Fruit fly (Drosophila melanogaster) whole organism, embryonic: ENCODE measurements around the gene CG1172.

ENCODE experiments used
- Atf3 ChIP-seq: fragments of 200-800 bp; sonication (Bioruptor generic); optimal IDR thresholded peaks from 3 replicates; lab custom pipeline; 2016; ENCODE audit warnings: missing biosample characterization, missing genetic modification characterization
- CG14441 ChIP-seq: fragments of 200-800 bp; sonication (Bioruptor generic); IDR thresholded peaks from 2 replicates; pipeline ENCODE4 v1.3.6; 2022; ENCODE audit warnings: missing biosample characterization, missing genetic modification characterization
- CG15011 ChIP-seq: fragments of 200-800 bp; sonication (Bioruptor generic); optimal IDR thresholded peaks from 3 replicates; lab custom pipeline; 2018; ENCODE audit warnings: missing biosample characterization, mild to moderate bottlenecking, missing genetic modification characterization
- CG1529 ChIP-seq: fragments of 200-800 bp; sonication (Bioruptor generic); optimal IDR thresholded peaks from 3 replicates; lab custom pipeline; 2018; ENCODE audit warnings: missing biosample characterization, missing genetic modification characterization
- CG15601 ChIP-seq: fragments of 200-800 bp; sonication (Bioruptor generic); optimal IDR thresholded peaks from 3 replicates; lab custom pipeline; 2019; ENCODE audit warnings: missing biosample characterization, mild to moderate bottlenecking, missing genetic modification characterization, moderate library complexity
- CG2120 ChIP-seq: fragments of 200-800 bp; sonication (Bioruptor generic); optimal IDR thresholded peaks from 3 replicates; lab custom pipeline; 2016; ENCODE audit warnings: missing biosample characterization, missing genetic modification characterization
- CG2202 ChIP-seq: fragments of 200-800 bp; sonication (Bioruptor generic); optimal IDR thresholded peaks from 2 replicates; lab custom pipeline; 2018; ENCODE audit warnings: missing biosample characterization, mild to moderate bottlenecking, missing genetic modification characterization
- CG3065 ChIP-seq: fragments of 200-800 bp; sonication (Bioruptor generic); optimal IDR thresholded peaks from 2 replicates; lab custom pipeline; 2016; ENCODE audit warnings: missing biosample characterization, missing genetic modification characterization
- CG32767 ChIP-seq: fragments of 200-800 bp; sonication (Bioruptor generic); IDR thresholded peaks from 2 replicates; pipeline ENCODE4 v1.3.6; 2022; ENCODE audit warnings: missing biosample characterization, missing genetic modification characterization
- CG34224 ChIP-seq: fragments of 200-800 bp; sonication (Bioruptor generic); IDR thresholded peaks from 3 replicates; pipeline ENCODE4 v1.3.6; 2022; ENCODE audit warnings: missing biosample characterization, missing genetic modification characterization; ENCODE audit not compliant: partially characterized antibody
- CG3995 ChIP-seq: fragments of 200-800 bp; sonication (Bioruptor generic); optimal IDR thresholded peaks from 3 replicates; lab custom pipeline; 2016; ENCODE audit warnings: missing biosample characterization, missing genetic modification characterization
- CG42726 ChIP-seq: fragments of 200-800 bp; sonication (Bioruptor generic); IDR thresholded peaks from 2 replicates; pipeline ENCODE4 v1.3.6; 2022; ENCODE audit warnings: missing biosample characterization, missing genetic modification characterization; ENCODE audit not compliant: partially characterized antibody
- CG4282 ChIP-seq: fragments of 200-800 bp; sonication (Bioruptor generic); optimal IDR thresholded peaks from 2 replicates; lab custom pipeline; 2016; ENCODE audit warnings: missing biosample characterization, missing genetic modification characterization
- CG6254 ChIP-seq: fragments of 200-800 bp; sonication (Bioruptor generic); optimal IDR thresholded peaks from 3 replicates; lab custom pipeline; 2017; ENCODE audit warnings: mild to moderate bottlenecking, missing biosample characterization, missing genetic modification reagents, missing genetic modification characterization
- CG7271 ChIP-seq: fragments of 200-800 bp; sonication (Bioruptor generic); optimal IDR thresholded peaks from 2 replicates; lab custom pipeline; 2018; ENCODE audit warnings: missing biosample characterization, mild to moderate bottlenecking, missing genetic modification characterization, moderate library complexity
- CG7745 ChIP-seq: fragments of 200-800 bp; sonication (Bioruptor generic); optimal IDR thresholded peaks from 2 replicates; lab custom pipeline; 2018; ENCODE audit warnings: missing biosample characterization, mild to moderate bottlenecking, missing genetic modification characterization, moderate library complexity
- CG7928 ChIP-seq: fragments of 200-800 bp; sonication (Bioruptor generic); optimal IDR thresholded peaks from 2 replicates; lab custom pipeline; 2017; ENCODE audit warnings: missing biosample characterization, mild to moderate bottlenecking, missing genetic modification characterization
- CG9817 ChIP-seq: fragments of 200-800 bp; sonication (Bioruptor generic); optimal IDR thresholded peaks from 2 replicates; lab custom pipeline; 2018; ENCODE audit warnings: missing biosample characterization, mild to moderate bottlenecking, missing genetic modification characterization, moderate library complexity
- Dbx ChIP-seq: fragments of 200-800 bp; sonication (Bioruptor generic); IDR thresholded peaks from 3 replicates; pipeline ENCODE4 v1.3.6; 2022; ENCODE audit warnings: missing biosample characterization, missing genetic modification characterization
- HLH3B ChIP-seq: fragments of 200-800 bp; sonication (Bioruptor generic); IDR thresholded peaks from 2 replicates; pipeline ENCODE4 v1.3.6; 2022; ENCODE audit warnings: missing biosample characterization, missing genetic modification characterization
- Mrtf ChIP-seq: fragments of 200-800 bp; sonication (Bioruptor generic); IDR thresholded peaks from 3 replicates; pipeline ENCODE4 v1.3.6; 2022; ENCODE audit warnings: missing biosample characterization, missing genetic modification characterization
- Neu2 ChIP-seq: fragments of 200-800 bp; sonication (Bioruptor generic); optimal IDR thresholded peaks from 3 replicates; lab custom pipeline; 2016; ENCODE audit warnings: missing biosample characterization, missing genetic modification characterization, borderline replicate concordance
- Six4 ChIP-seq: fragments of 200-800 bp; sonication (Bioruptor generic); optimal IDR thresholded peaks from 2 replicates; lab custom pipeline; 2016; ENCODE audit warnings: missing biosample characterization, missing genetic modification characterization
- Sry-δ ChIP-seq: fragments of 200-800 bp; sonication (Bioruptor generic); optimal IDR thresholded peaks from 2 replicates; lab custom pipeline; 2016; ENCODE audit warnings: missing biosample characterization, missing genetic modification characterization
- Trl ChIP-seq, 3 experiments: fragments of >200 bp in 2 of 3; fragments of 200-800 bp in 1 of 3; sonication (Bioruptor generic) in 1 of 3; optimal IDR thresholded peaks; 2 replicates in 1 of 3; 3 replicates in 2 of 3; lab custom pipeline; 2016 to 2017; ENCODE audit warnings: missing biosample characterization in 1 of 3, missing genetic modification characterization in 1 of 3
- abd-A ChIP-seq: fragments of 200-800 bp; sonication (Bioruptor generic); optimal IDR thresholded peaks from 3 replicates; lab custom pipeline; 2019; ENCODE audit warnings: missing biosample characterization, mild to moderate bottlenecking, missing genetic modification characterization, moderate library complexity
- al ChIP-seq: fragments of 200-800 bp; sonication (Bioruptor generic); IDR thresholded peaks from 2 replicates; pipeline ENCODE4 v1.3.6; 2022; ENCODE audit warnings: missing biosample characterization, missing genetic modification characterization
- ash1 ChIP-seq: fragments of 200-800 bp; sonication (Bioruptor generic); optimal IDR thresholded peaks from 2 replicates; lab custom pipeline; 2018; ENCODE audit warnings: missing biosample characterization, mild to moderate bottlenecking, missing genetic modification characterization
- ato ChIP-seq: fragments of 200-800 bp; sonication (Bioruptor generic); IDR thresholded peaks from 2 replicates; pipeline ENCODE4 v1.3.6; 2022; ENCODE audit warnings: missing biosample characterization, missing genetic modification characterization; ENCODE audit not compliant: partially characterized antibody
- br ChIP-seq: fragments of >200 bp; optimal IDR thresholded peaks from 2 replicates; lab custom pipeline; 2017
- crol ChIP-seq: fragments of 200-800 bp; sonication (Bioruptor generic); IDR thresholded peaks from 2 replicates; pipeline ENCODE4 v1.3.6; 2022; ENCODE audit warnings: missing biosample characterization, missing genetic modification characterization
- crp ChIP-seq, 2 experiments: fragments of 200-800 bp; sonication (Bioruptor generic); optimal IDR thresholded peaks; 2 replicates in 1 of 2; 3 replicates in 1 of 2; lab custom pipeline; 2017; ENCODE audit warnings: missing biosample characterization in 2 of 2, missing genetic modification characterization in 2 of 2, mild to moderate bottlenecking in 1 of 2, moderate library complexity in 1 of 2
- dysf ChIP-seq: fragments of 200-800 bp; sonication (Bioruptor generic); IDR thresholded peaks from 3 replicates; pipeline ENCODE4 v1.3.6; 2022; ENCODE audit warnings: missing biosample characterization, missing genetic modification characterization
- fd96Cb ChIP-seq: fragments of 200-800 bp; sonication (Bioruptor generic); optimal IDR thresholded peaks from 2 replicates; lab custom pipeline; 2018; ENCODE audit warnings: missing biosample characterization, mild to moderate bottlenecking, missing genetic modification characterization, moderate library complexity
- grau ChIP-seq: fragments of 200-800 bp; optimal IDR thresholded peaks from 3 replicates; lab custom pipeline; 2019; ENCODE audit warnings: missing biosample characterization, mild to moderate bottlenecking, missing genetic modification characterization, moderate library complexity
- hkb ChIP-seq, 2 experiments: fragments of 200-800 bp in 1 of 2; fragments of >200 bp in 1 of 2; sonication (Bioruptor generic) in 1 of 2; IDR thresholded peaks in 1 of 2; optimal IDR thresholded peaks in 1 of 2; 2 replicates each; pipeline versions ENCODE4 v1.3.6 to Lab custom; 2017 to 2022; ENCODE audit warnings: missing biosample characterization in 1 of 2, missing genetic modification characterization in 1 of 2
- inv ChIP-seq: fragments of 200-800 bp; sonication (Bioruptor generic); IDR thresholded peaks from 2 replicates; pipeline ENCODE4 v1.3.6; 2022; ENCODE audit warnings: missing biosample characterization, missing genetic modification characterization; ENCODE audit not compliant: partially characterized antibody
- lola ChIP-seq, 3 experiments: fragments of >200 bp in 2 of 3; fragments of 200-800 bp in 1 of 3; sonication (Bioruptor generic) in 1 of 3; optimal IDR thresholded peaks; 2 replicates each; lab custom pipeline; 2017 to 2019; ENCODE audit warnings: missing biosample characterization in 3 of 3, missing genetic modification characterization in 3 of 3, mild to moderate bottlenecking in 1 of 3, moderate library complexity in 1 of 3
- luna ChIP-seq: fragments of 200-800 bp; sonication (Bioruptor generic); optimal IDR thresholded peaks from 2 replicates; lab custom pipeline; 2016; ENCODE audit warnings: missing biosample characterization, missing genetic modification characterization
- nau ChIP-seq: fragments of 200-800 bp; sonication (Bioruptor generic); optimal IDR thresholded peaks from 3 replicates; lab custom pipeline; 2017; ENCODE audit warnings: missing biosample characterization, mild to moderate bottlenecking, missing genetic modification characterization, missing genetic modification reagents
- org-1 ChIP-seq: fragments of 200-800 bp; sonication (Bioruptor generic); optimal IDR thresholded peaks from 2 replicates; lab custom pipeline; 2017; ENCODE audit warnings: missing biosample characterization, missing genetic modification characterization
- pita ChIP-seq: fragments of 200-800 bp; sonication (Bioruptor generic); optimal IDR thresholded peaks from 2 replicates; lab custom pipeline; 2017; ENCODE audit warnings: missing biosample characterization, mild to moderate bottlenecking, missing genetic modification characterization
- pum ChIP-seq: fragments of 200-800 bp; sonication (Bioruptor generic); optimal IDR thresholded peaks from 2 replicates; lab custom pipeline; 2016; ENCODE audit warnings: missing biosample characterization, missing genetic modification characterization
- row ChIP-seq: fragments of 200-800 bp; sonication (Bioruptor generic); IDR thresholded peaks from 3 replicates; pipeline ENCODE4 v1.3.6; 2022; ENCODE audit warnings: missing biosample characterization, missing genetic modification characterization
- sens-2 ChIP-seq: fragments of 200-800 bp; sonication (Bioruptor generic); IDR thresholded peaks from 2 replicates; pipeline ENCODE4 v1.3.6; 2022; ENCODE audit warnings: missing biosample characterization, missing genetic modification characterization
- tna ChIP-seq: fragments of 200-800 bp; sonication (Bioruptor generic); IDR thresholded peaks from 2 replicates; pipeline ENCODE4 v1.3.6; 2022; ENCODE audit warnings: missing biosample characterization, missing genetic modification characterization; ENCODE audit not compliant: partially characterized antibody
- vnd ChIP-seq: fragments of 200-800 bp; sonication (Bioruptor generic); IDR thresholded peaks from 3 replicates; pipeline ENCODE4 v1.3.6; 2022; ENCODE audit warnings: missing biosample characterization, missing genetic modification characterization; ENCODE audit not compliant: partially characterized antibody
- zfh1 ChIP-seq: fragments of 200-800 bp; sonication (Bioruptor generic); IDR thresholded peaks from 3 replicates; pipeline ENCODE4 v1.3.6; 2022; ENCODE audit warnings: missing biosample characterization, missing genetic modification characterization

Gene CG1172

dm6 chr3R:5361681-5362319 lies 31.9 kb upstream of the CG1172 start (continued):
- TF ChIP-seq CG6254 (GFP tag; lab: Kevin White, UChicago) = no peak
- peak; percentile 67 for TF ChIP-seq CG15601 (tag; lab: Kevin White, UChicago)
- no peak for TF ChIP-seq br (lab: Kevin White, UChicago)
- TF ChIP-seq nau (GFP tag; lab: Kevin White, UChicago) = peak; percentile 78
- peak; percentile 85 for TF ChIP-seq Mrtf (GFP tag; lab: Robert Waterston, UW)
- peak; percentile 31 for TF ChIP-seq CG7928 (GFP tag; lab: Kevin White, UChicago)
- no peak for TF ChIP-seq CG34224 (GFP tag; lab: Robert Waterston, UW)
- TF ChIP-seq grau (tag; lab: Kevin White, UChicago) = peak; percentile 97
- TF ChIP-seq fd96Cb = peak; percentile 81
- TF ChIP-seq CG14441 = peak; percentile 86
- peak; percentile 26 for TF ChIP-seq CG7271 (tag; lab: Kevin White, UChicago)
- no peak for TF ChIP-seq tna (GFP tag; lab: Robert Waterston, UW)
- peak; percentile 86 for TF ChIP-seq HLH3B (GFP tag; lab: Robert Waterston, UW)
- no peak for TF ChIP-seq luna
- peak; percentile 76 for TF ChIP-seq pum (GFP tag; lab: Kevin White, UChicago)
- TF ChIP-seq Dbx = peak; percentile 85
- no peak for TF ChIP-seq crol (GFP tag; lab: Robert Waterston, UW)
- no peak for TF ChIP-seq Neu2 (GFP tag; lab: Kevin White, UChicago)
- TF ChIP-seq lola (GFP tag; optimal IDR thresholded peaks at IDR 0.05; lab: Kevin White, UChicago) = peak in 1 of 3 experiments; percentile 60
- TF ChIP-seq CG2120 (GFP tag; lab: Kevin White, UChicago) = peak; percentile 91
- TF ChIP-seq CG3065 (GFP tag; lab: Kevin White, UChicago) = peak; percentile 3
- no peak for TF ChIP-seq Trl (optimal IDR thresholded peaks at IDR 0.05; lab: Kevin White, UChicago)
- TF ChIP-seq Trl (GFP tag; optimal IDR thresholded peaks at IDR 0.05; lab: Kevin White, UChicago) = peak; percentile 81
- peak; percentile 70 for TF ChIP-seq Six4 (GFP tag; lab: Kevin White, UChicago)
- TF ChIP-seq Sry-δ (GFP tag; lab: Kevin White, UChicago) = peak; percentile 42
- peak; percentile 70 for TF ChIP-seq CG9817 (tag; lab: Kevin White, UChicago)
- peak; percentile 81 for TF ChIP-seq org-1 (GFP tag; lab: Kevin White, UChicago)
- peak; percentile 18 for TF ChIP-seq CG15011 (GFP tag; lab: Kevin White, UChicago)
- peak; percentile 48 for TF ChIP-seq CG2202 (tag; lab: Kevin White, UChicago)
- peak; percentile 87 for TF ChIP-seq row (GFP tag; lab: Robert Waterston, UW)
- peak; percentile 56 for TF ChIP-seq CG1529
- TF ChIP-seq CG42726 (GFP tag; lab: Robert Waterston, UW) = no peak
- TF ChIP-seq ash1 (GFP tag; lab: Kevin White, UChicago) = peak; percentile 46
- TF ChIP-seq ato = no peak
- TF ChIP-seq abd-A (tag; lab: Kevin White, UChicago) = no peak
- peak; percentile 51 for TF ChIP-seq Atf3 (GFP tag; lab: Kevin White, UChicago)
- peak; percentile 44 for TF ChIP-seq CG4282 (GFP tag; lab: Kevin White, UChicago)
- TF ChIP-seq sens-2 = peak; percentile 66; the same call in 1 of the 2 replicates
- no peak for TF ChIP-seq inv (GFP tag; lab: Robert Waterston, UW)
- TF ChIP-seq zfh1 = peak; percentile 88
- TF ChIP-seq hkb (optimal IDR thresholded peaks at IDR 0.05; lab: Kevin White, UChicago) = no peak
- TF ChIP-seq hkb (GFP tag; IDR thresholded peaks at IDR 0.05; lab: Robert Waterston, UW) = peak; percentile 90
- peak in 1 of 2 experiments; percentile 27 for TF ChIP-seq crp (GFP tag; optimal IDR thresholded peaks at IDR 0.05; lab: Kevin White, UChicago)
- TF ChIP-seq pita (GFP tag; lab: Kevin White, UChicago) = no peak
- no peak for TF ChIP-seq CG7745 (tag; lab: Kevin White, UChicago)
- TF ChIP-seq vnd = 0 out of 3 replicates have a peak, but pooled peaks have one; percentile 29
- peak; percentile 91 for TF ChIP-seq dysf (GFP tag; lab: Robert Waterston, UW)
- peak; percentile 13 for TF ChIP-seq CG3995 (GFP tag; lab: Kevin White, UChicago)
- TF ChIP-seq al (GFP tag; lab: Robert Waterston, UW) = peak; percentile 86
- TF ChIP-seq CG32767 (GFP tag; lab: Robert Waterston, UW) = peak; percentile 78; the same call in 1 of the 2 replicates
